Fruit fly (Drosophila melanogaster) whole organism, embryonic: ENCODE measurements around the gene Cyp1.

Experiments
- Atf3 ChIP-seq: fragments of 200-800 bp; sonication (Bioruptor generic); optimal IDR thresholded peaks from 3 replicates; lab custom pipeline; 2016; ENCODE audit warnings: missing biosample characterization, missing genetic modification characterization
- Bgb ChIP-seq: fragments of 200-800 bp; sonication (Bioruptor generic); IDR thresholded peaks from 2 replicates; pipeline ENCODE4 v1.3.6; 2022; ENCODE audit warnings: missing biosample characterization, missing genetic modification characterization; ENCODE audit not compliant: partially characterized antibody
- CG10366 ChIP-seq: fragments of 200-800 bp; sonication (Bioruptor generic); IDR thresholded peaks from 2 replicates; pipeline ENCODE4 v1.3.6; 2022; ENCODE audit warnings: missing biosample characterization, missing genetic modification characterization
- CG11560 ChIP-seq: fragments of 200-800 bp; sonication (Bioruptor generic); IDR thresholded peaks from 3 replicates; pipeline ENCODE4 v1.3.6; 2022; ENCODE audit warnings: missing biosample characterization, missing genetic modification characterization
- CG12659 ChIP-seq: fragments of 200-800 bp; sonication (Bioruptor generic); optimal IDR thresholded peaks from 3 replicates; lab custom pipeline; 2017; ENCODE audit warnings: mild to moderate bottlenecking, missing biosample characterization, missing genetic modification reagents, missing genetic modification characterization
- CG13775 ChIP-seq: fragments of 200-800 bp; sonication (Bioruptor generic); optimal IDR thresholded peaks from 3 replicates; lab custom pipeline; 2017; ENCODE audit warnings: missing biosample characterization, mild to moderate bottlenecking, missing genetic modification characterization
- CG15514 ChIP-seq: fragments of 200-800 bp; sonication (Bioruptor generic); optimal IDR thresholded peaks from 3 replicates; lab custom pipeline; 2017; ENCODE audit warnings: missing biosample characterization, missing genetic modification characterization, mild to moderate bottlenecking, moderate library complexity, missing genetic modification reagents
- CG1647 ChIP-seq: fragments of 200-800 bp; sonication (Bioruptor generic); optimal IDR thresholded peaks from 3 replicates; lab custom pipeline; 2016; ENCODE audit warnings: missing biosample characterization, missing genetic modification characterization
- CG1792 ChIP-seq: fragments of 200-800 bp; sonication (Bioruptor generic); optimal IDR thresholded peaks from 2 replicates; lab custom pipeline; 2016; ENCODE audit warnings: missing biosample characterization, missing genetic modification characterization
- CG1832 ChIP-seq: fragments of 200-800 bp; sonication (Bioruptor generic); optimal IDR thresholded peaks from 2 replicates; lab custom pipeline; 2017; ENCODE audit warnings: missing biosample characterization, mild to moderate bottlenecking, missing genetic modification characterization, inconsistent platforms
- CG2120 ChIP-seq: fragments of 200-800 bp; sonication (Bioruptor generic); optimal IDR thresholded peaks from 3 replicates; lab custom pipeline; 2016; ENCODE audit warnings: missing biosample characterization, missing genetic modification characterization
- CG2678 ChIP-seq: fragments of 200-800 bp; sonication (Bioruptor generic); optimal IDR thresholded peaks from 3 replicates; lab custom pipeline; 2019; ENCODE audit warnings: missing biosample characterization, mild to moderate bottlenecking, missing genetic modification characterization, moderate library complexity
- CG30020 ChIP-seq: fragments of 200-800 bp; optimal IDR thresholded peaks from 2 replicates; lab custom pipeline; 2019; ENCODE audit warnings: missing biosample characterization, mild to moderate bottlenecking, missing genetic modification characterization, moderate library complexity
- CG31224 ChIP-seq: fragments of 200-800 bp; sonication (Bioruptor generic); IDR thresholded peaks from 2 replicates; pipeline ENCODE4 v1.3.6; 2022; ENCODE audit warnings: missing biosample characterization, missing genetic modification characterization
- CG32532 ChIP-seq: fragments of 200-800 bp; sonication (Bioruptor generic); IDR thresholded peaks from 2 replicates; pipeline ENCODE4 v1.3.6; 2022; ENCODE audit warnings: missing biosample characterization, missing genetic modification characterization
- CG34224 ChIP-seq: fragments of 200-800 bp; sonication (Bioruptor generic); IDR thresholded peaks from 3 replicates; pipeline ENCODE4 v1.3.6; 2022; ENCODE audit warnings: missing biosample characterization, missing genetic modification characterization; ENCODE audit not compliant: partially characterized antibody
- CG6791 ChIP-seq: fragments of 200-800 bp; sonication (Bioruptor generic); IDR thresholded peaks from 3 replicates; pipeline ENCODE4 v1.3.6; 2022; ENCODE audit warnings: missing biosample characterization, missing genetic modification characterization; ENCODE audit not compliant: partially characterized antibody
- CG7357 ChIP-seq: fragments of 200-800 bp; sonication (Bioruptor generic); IDR thresholded peaks from 3 replicates; pipeline ENCODE4 v1.3.6; 2022; ENCODE audit warnings: missing biosample characterization, missing genetic modification characterization
- CG8290 ChIP-seq, 3 experiments: fragments of 200-800 bp; sonication (Bioruptor generic); optimal IDR thresholded peaks; 2 replicates each; lab custom pipeline; 2016 to 2019; ENCODE audit warnings: missing biosample characterization in 3 of 3, missing genetic modification characterization in 3 of 3, mild to moderate bottlenecking in 2 of 3, moderate library complexity in 1 of 3
- CG8765 ChIP-seq: fragments of 200-800 bp; sonication (Bioruptor generic); IDR thresholded peaks from 2 replicates; pipeline ENCODE4 v1.3.6; 2022; ENCODE audit warnings: missing biosample characterization, missing genetic modification characterization
- CG9797 ChIP-seq: fragments of 200-800 bp; sonication (Bioruptor generic); optimal IDR thresholded peaks from 3 replicates; lab custom pipeline; 2018; ENCODE audit warnings: missing biosample characterization, mild to moderate bottlenecking, missing genetic modification characterization
- Deaf1 ChIP-seq: fragments of 200-800 bp; optimal IDR thresholded peaks from 3 replicates; lab custom pipeline; 2019; ENCODE audit warnings: missing biosample characterization, mild to moderate bottlenecking, missing genetic modification characterization, moderate library complexity
- Dip2 ChIP-seq: fragments of 200-800 bp; sonication (Bioruptor generic); IDR thresholded peaks from 2 replicates; pipeline ENCODE4 v1.3.6; 2022; ENCODE audit warnings: missing biosample characterization, missing genetic modification characterization
- ERR ChIP-seq: fragments of 200-800 bp; sonication (Bioruptor generic); optimal IDR thresholded peaks from 2 replicates; lab custom pipeline; 2016; ENCODE audit warnings: missing biosample characterization, missing genetic modification characterization
- Hr3 ChIP-seq: fragments of 200-800 bp; sonication (Bioruptor generic); optimal IDR thresholded peaks from 3 replicates; lab custom pipeline; 2016; ENCODE audit warnings: missing biosample characterization, missing genetic modification characterization
- MESR4 ChIP-seq: fragments of 200-800 bp; sonication (Bioruptor generic); optimal IDR thresholded peaks from 2 replicates; lab custom pipeline; 2018; ENCODE audit warnings: missing biosample characterization, mild to moderate bottlenecking, missing genetic modification characterization, moderate library complexity
- Meics ChIP-seq: fragments of 200-800 bp; sonication (Bioruptor generic); optimal IDR thresholded peaks from 2 replicates; lab custom pipeline; 2017; ENCODE audit warnings: missing biosample characterization, mild to moderate bottlenecking, missing genetic modification characterization
- Nf-YC ChIP-seq: fragments of 200-800 bp; optimal IDR thresholded peaks from 3 replicates; lab custom pipeline; 2019; ENCODE audit warnings: missing biosample characterization, mild to moderate bottlenecking, missing genetic modification characterization, moderate library complexity
- Ptx1 ChIP-seq: fragments of 200-800 bp; sonication (Bioruptor generic); IDR thresholded peaks from 2 replicates; pipeline ENCODE4 v1.3.6; 2022; ENCODE audit warnings: missing biosample characterization, missing genetic modification characterization
- Sox100B ChIP-seq: fragments of 200-800 bp; sonication (Bioruptor generic); optimal IDR thresholded peaks from 3 replicates; lab custom pipeline; 2018; ENCODE audit warnings: missing biosample characterization, mild to moderate bottlenecking, missing genetic modification characterization
- Sry-β ChIP-seq: fragments of 200-800 bp; sonication (Bioruptor generic); optimal IDR thresholded peaks from 2 replicates; lab custom pipeline; 2018; ENCODE audit warnings: missing biosample characterization, mild to moderate bottlenecking, missing genetic modification characterization, moderate library complexity
- abd-A ChIP-seq: fragments of 200-800 bp; sonication (Bioruptor generic); optimal IDR thresholded peaks from 3 replicates; lab custom pipeline; 2019; ENCODE audit warnings: missing biosample characterization, mild to moderate bottlenecking, missing genetic modification characterization, moderate library complexity
- aop ChIP-seq: fragments of 200-800 bp; sonication (Bioruptor generic); IDR thresholded peaks from 2 replicates; pipeline ENCODE4 v1.3.6; 2022; ENCODE audit warnings: missing biosample characterization, missing genetic modification characterization
- az2 ChIP-seq: fragments of 200-800 bp; sonication (Bioruptor generic); optimal IDR thresholded peaks from 3 replicates; lab custom pipeline; 2016; ENCODE audit warnings: missing biosample characterization, missing genetic modification characterization
- croc ChIP-seq: fragments of 200-800 bp; sonication (Bioruptor generic); conservative IDR thresholded peaks from 3 replicates; pipeline ENCODE4 v1.3.6; 2022; ENCODE audit warnings: missing biosample characterization, missing genetic modification characterization
- crp ChIP-seq, 2 experiments: fragments of 200-800 bp; sonication (Bioruptor generic); optimal IDR thresholded peaks; 2 replicates in 1 of 2; 3 replicates in 1 of 2; lab custom pipeline; 2017; ENCODE audit warnings: missing biosample characterization in 2 of 2, missing genetic modification characterization in 2 of 2, mild to moderate bottlenecking in 1 of 2, moderate library complexity in 1 of 2
- dmrt11E ChIP-seq: fragments of 200-800 bp; sonication (Bioruptor generic); optimal IDR thresholded peaks from 3 replicates; lab custom pipeline; 2018; ENCODE audit warnings: missing biosample characterization, mild to moderate bottlenecking, missing genetic modification characterization, moderate library complexity
- hbn ChIP-seq: fragments of 200-800 bp; sonication (Bioruptor generic); IDR thresholded peaks from 2 replicates; pipeline ENCODE4 v1.3.6; 2022; ENCODE audit warnings: missing biosample characterization, missing genetic modification characterization; ENCODE audit not compliant: partially characterized antibody
- jing ChIP-seq: fragments of 200-800 bp; sonication (Bioruptor generic); optimal IDR thresholded peaks from 2 replicates; lab custom pipeline; 2018; ENCODE audit warnings: missing biosample characterization, mild to moderate bottlenecking, missing genetic modification characterization
- lbe ChIP-seq: fragments of 200-800 bp; sonication (Bioruptor generic); optimal IDR thresholded peaks from 2 replicates; lab custom pipeline; 2016; ENCODE audit warnings: missing biosample characterization, mild to moderate bottlenecking, missing genetic modification characterization
- mld ChIP-seq: fragments of 200-800 bp; sonication (Bioruptor generic); IDR thresholded peaks from 3 replicates; pipeline ENCODE4 v1.3.6; 2022; ENCODE audit warnings: missing biosample characterization, missing genetic modification characterization; ENCODE audit not compliant: partially characterized antibody
- nerfin-2 ChIP-seq: fragments of 200-800 bp; sonication (Bioruptor generic); IDR thresholded peaks from 2 replicates; pipeline ENCODE4 v1.3.6; 2022; ENCODE audit warnings: missing biosample characterization, missing genetic modification characterization; ENCODE audit not compliant: partially characterized antibody
- pfk ChIP-seq: fragments of 200-800 bp; sonication (Bioruptor generic); optimal IDR thresholded peaks from 2 replicates; lab custom pipeline; 2018; ENCODE audit warnings: missing biosample characterization, mild to moderate bottlenecking, missing genetic modification characterization, moderate library complexity
- row ChIP-seq: fragments of 200-800 bp; sonication (Bioruptor generic); IDR thresholded peaks from 3 replicates; pipeline ENCODE4 v1.3.6; 2022; ENCODE audit warnings: missing biosample characterization, missing genetic modification characterization
- seq ChIP-seq: fragments of 200-800 bp; sonication (Bioruptor generic); IDR thresholded peaks from 2 replicates; pipeline ENCODE4 v1.3.6; 2022; ENCODE audit warnings: missing biosample characterization, missing genetic modification characterization
- toy ChIP-seq: fragments of 200-800 bp; sonication (Bioruptor generic); IDR thresholded peaks from 2 replicates; pipeline ENCODE4 v1.3.6; 2022; ENCODE audit warnings: missing biosample characterization, missing genetic modification characterization
- unc-4 ChIP-seq: fragments of 200-800 bp; sonication (Bioruptor generic); IDR thresholded peaks from 2 replicates; pipeline ENCODE4 v1.3.6; 2022; ENCODE audit warnings: missing biosample characterization, missing genetic modification characterization; ENCODE audit not compliant: partially characterized antibody
- vvl ChIP-seq: fragments of 200-800 bp; sonication (Bioruptor generic); IDR thresholded peaks from 2 replicates; pipeline ENCODE4 v1.3.6; 2022; ENCODE audit warnings: missing biosample characterization, missing genetic modification characterization

Gene Cyp1

DNA sequence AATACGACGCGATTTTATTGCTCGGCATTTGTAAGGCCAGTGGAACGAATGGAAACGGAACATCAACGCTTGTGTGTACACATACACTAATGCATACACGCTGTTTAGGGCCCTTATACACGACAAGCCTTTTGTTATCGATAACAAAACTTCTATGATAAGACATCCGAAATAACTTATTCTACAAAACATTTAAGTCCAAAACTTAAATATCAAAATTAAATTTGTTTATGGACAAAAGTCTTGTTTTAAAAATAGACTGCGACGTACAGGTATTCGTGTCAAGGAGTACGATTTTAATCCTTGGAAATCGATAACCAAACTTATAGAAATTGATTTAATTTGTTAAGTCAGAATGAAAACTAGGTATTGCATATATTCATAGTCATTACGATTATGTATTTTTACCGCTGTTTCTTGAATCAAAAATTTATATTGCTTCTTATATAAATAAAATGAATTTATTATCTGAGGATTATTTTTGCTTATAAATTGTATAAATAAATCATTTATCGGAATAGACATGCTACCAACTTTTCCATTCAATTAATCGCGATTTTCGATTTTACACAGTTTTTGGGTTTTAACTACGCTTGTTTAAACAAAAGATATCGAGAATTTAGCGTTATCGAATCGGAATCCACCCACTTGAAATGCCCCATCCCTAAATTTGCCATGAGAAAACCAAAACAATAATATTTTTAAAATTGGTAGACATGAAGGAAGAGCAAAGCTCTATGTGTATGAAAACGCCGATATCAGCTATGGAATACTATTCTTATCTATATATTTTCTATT is 6.9 kb downstream of the Cyp1 start, which contains the start of the genes CG9915 and SWIP (continued):
- TF ChIP-seq CG7357 (GFP tag; lab: Robert Waterston, UW) (no peak), Bgb (GFP tag; lab: Robert Waterston, UW) (peak; percentile 73), CG30020 (tag; lab: Kevin White, UChicago) (peak; percentile 95), CG13775 (GFP tag; lab: Kevin White, UChicago) (peak; percentile 39), az2 (GFP tag; lab: Kevin White, UChicago) (no peak), CG10366 (GFP tag; lab: Robert Waterston, UW) (no peak; the same call in 1 of the 2 replicates), abd-A (tag; lab: Kevin White, UChicago) (no peak), CG1647 (no peak), croc (GFP tag; lab: Robert Waterston, UW) (no peak), dmrt11E (tag; lab: Kevin White, UChicago) (peak; percentile 51), ERR (GFP tag; lab: Kevin White, UChicago) (no peak), CG15514 (GFP tag; lab: Kevin White, UChicago) (peak; percentile 19), CG34224 (GFP tag; lab: Robert Waterston, UW) (no peak; the same call in 2 of the 3 replicates), Sox100B (GFP tag; lab: Kevin White, UChicago) (no peak), Hr3 (no peak), CG8290 (GFP tag; optimal IDR thresholded peaks at IDR 0.05; lab: Kevin White, UChicago) (peak; percentile 50), CG8290 (tag; optimal IDR thresholded peaks at IDR 0.05; lab: Kevin White, UChicago) (peak in 1 of 2 experiments; percentile 47), MESR4 (GFP tag; lab: Kevin White, UChicago) (no peak), CG8765 (no peak), Atf3 (no peak), CG9797 (GFP tag; lab: Kevin White, UChicago) (no peak), CG32532 (no peak), pfk (GFP tag; lab: Kevin White, UChicago) (peak; percentile 97), seq (GFP tag; lab: Robert Waterston, UW) (no peak), lbe (no peak), jing (GFP tag; lab: Kevin White, UChicago) (no peak), Dip2 (GFP tag; lab: Robert Waterston, UW) (no peak), CG2678 (tag; lab: Kevin White, UChicago) (no peak), mld (GFP tag; lab: Robert Waterston, UW) (peak; percentile 81), CG2120 (GFP tag; lab: Kevin White, UChicago) (peak; percentile 24), Meics (GFP tag; lab: Kevin White, UChicago) (peak; percentile 25), CG1792 (no peak), row (GFP tag; lab: Robert Waterston, UW) (peak; percentile 62; the same call in 2 of the 3 replicates), Sry-β (no peak), Ptx1 (GFP tag; lab: Robert Waterston, UW) (no peak), nerfin-2 (peak; percentile 77), CG11560 (tag; lab: Robert Waterston, UW) (no peak), toy (GFP tag; lab: Robert Waterston, UW) (no peak), CG12659 (GFP tag; lab: Kevin White, UChicago) (peak; percentile 44), CG6791 (GFP tag; lab: Robert Waterston, UW) (peak; percentile 74), CG31224 (GFP tag; lab: Robert Waterston, UW) (no peak), Nf-YC (tag; lab: Kevin White, UChicago) (peak; percentile 16), unc-4 (GFP tag; lab: Robert Waterston, UW) (0 out of 2 replicates have a peak, but pooled peaks have one; percentile 46), CG1832 (GFP tag; lab: Kevin White, UChicago) (no peak), hbn (GFP tag; lab: Robert Waterston, UW) (no peak), crp (GFP tag; optimal IDR thresholded peaks at IDR 0.05; lab: Kevin White, UChicago) (no peak), Deaf1 (tag; lab: Kevin White, UChicago) (peak; percentile 41), aop (no peak), vvl (no peak; the same call in 1 of the 2 replicates)
